Fruit fly (Drosophila melanogaster): ENCODE data around the gene Hipk.

Gene Hipk

DNA sequence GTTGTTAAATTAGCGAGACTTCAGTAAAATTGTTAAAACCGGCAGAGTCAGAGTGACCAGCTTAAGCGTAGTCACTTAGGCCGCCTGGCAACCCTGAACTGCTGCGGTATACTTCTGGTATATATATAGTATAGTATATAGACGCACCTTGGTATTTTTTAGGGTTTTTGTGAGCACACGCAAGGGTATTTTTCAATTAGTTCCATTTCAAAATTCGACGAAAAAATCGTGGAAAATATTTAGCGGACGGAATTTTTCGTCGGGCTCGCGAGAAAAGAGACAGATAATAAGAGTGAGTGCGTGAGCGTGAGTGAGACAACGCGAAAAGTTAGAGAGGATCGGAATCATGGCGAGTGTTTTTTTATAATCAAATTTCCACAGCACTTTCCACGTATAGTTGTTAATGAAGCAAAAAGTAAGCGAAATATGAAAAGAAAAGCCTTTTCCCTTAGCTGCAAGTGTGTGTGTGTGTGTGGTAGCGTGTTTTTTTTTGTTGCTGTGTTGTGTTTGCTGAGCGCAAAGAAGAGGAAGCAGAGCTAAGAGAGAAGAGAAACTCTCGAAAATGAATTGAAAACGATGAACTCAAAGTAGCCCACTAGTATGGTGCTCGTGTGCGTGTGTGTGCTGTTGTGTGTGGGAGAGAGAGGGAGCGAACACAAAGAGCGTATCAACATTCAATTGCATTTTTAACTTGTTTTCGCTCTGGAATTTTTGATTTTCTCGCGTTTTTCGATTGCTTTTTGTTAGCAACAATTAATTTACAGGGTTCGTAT lies at the start of gene Hipk, which contains the start of gene Cypl:
TSS of gene Hipk (plus strand) at position 198 of the 773 bp plus-strand sequence.
TSS of gene Cypl (minus strand) at position 69 of the 773 bp plus-strand sequence.
- peak; percentile 14; the same call in 1 of the 2 replicates for TF ChIP-seq bbx (GFP tag; IDR thresholded peaks at IDR 0.05; ENCODE audit: partially characterized antibody)
- TF ChIP-seq CG33557 (GFP tag; optimal IDR thresholded peaks at IDR 0.05) = peak; percentile 54
- TF ChIP-seq exex (tag; optimal IDR thresholded peaks at IDR 0.05) = peak; percentile 52
- no peak for TF ChIP-seq bab2 (GFP tag; optimal IDR thresholded peaks at IDR 0.05)
- no peak for TF ChIP-seq zf30C (GFP tag; optimal IDR thresholded peaks at IDR 0.05)
- peak; percentile 49; the same call in 1 of the 2 replicates for TF ChIP-seq Bgb (GFP tag; IDR thresholded peaks at IDR 0.05; ENCODE audit: partially characterized antibody)
- TF ChIP-seq ara (GFP tag; IDR thresholded peaks at IDR 0.05) = no peak
- TF ChIP-seq CG6654 (GFP tag; optimal IDR thresholded peaks at IDR 0.05) = no peak
- TF ChIP-seq hbn (GFP tag; IDR thresholded peaks at IDR 0.05; ENCODE audit: partially characterized antibody) = no peak
- TF ChIP-seq chm (GFP tag; IDR thresholded peaks at IDR 0.05) = peak; percentile 8; the same call in 1 of the 2 replicates
- TF ChIP-seq kah (GFP tag; optimal IDR thresholded peaks at IDR 0.05) = peak; percentile 10
- TF ChIP-seq hth (optimal IDR thresholded peaks at IDR 0.05) = no peak
- TF ChIP-seq lab (GFP tag; optimal IDR thresholded peaks at IDR 0.05) = peak; percentile 53
- peak; percentile 26 for TF ChIP-seq CG30020 (tag; optimal IDR thresholded peaks at IDR 0.05)
- TF ChIP-seq caup (GFP tag; optimal IDR thresholded peaks at IDR 0.05; ENCODE audit: severe bottlenecking) = peak; percentile 69
- no peak for TF ChIP-seq Six4 (GFP tag; optimal IDR thresholded peaks at IDR 0.05)
- TF ChIP-seq CG10267 (tag; optimal IDR thresholded peaks at IDR 0.05) = peak; percentile 57
- TF ChIP-seq lmd (GFP tag; IDR thresholded peaks at IDR 0.05) = no peak
- TF ChIP-seq D (optimal IDR thresholded peaks at IDR 0.05) = no peak
- no peak for TF ChIP-seq D (GFP tag; optimal IDR thresholded peaks at IDR 0.05)
- TF ChIP-seq CG17186 (GFP tag; optimal IDR thresholded peaks at IDR 0.05) = peak; percentile 37
- TF ChIP-seq ab (GFP tag; optimal IDR thresholded peaks at IDR 0.05) = no peak
- no peak for TF ChIP-seq dimm (GFP tag; IDR thresholded peaks at IDR 0.05)
- peak; percentile 45; the same call in 1 of the 3 replicates for TF ChIP-seq CG16813 (GFP tag; IDR thresholded peaks at IDR 0.05; ENCODE audit: partially characterized antibody)
- TF ChIP-seq repo (GFP tag; optimal IDR thresholded peaks at IDR 0.05) = peak; percentile 45
- peak; percentile 0 for TF ChIP-seq bcd (GFP tag; optimal IDR thresholded peaks at IDR 0.05)
- no peak for TF ChIP-seq crp (GFP tag; optimal IDR thresholded peaks at IDR 0.05)
- no peak for TF ChIP-seq Ssrp (tag; optimal IDR thresholded peaks at IDR 0.05)
- TF ChIP-seq CG42726 (GFP tag; IDR thresholded peaks at IDR 0.05; ENCODE audit: partially characterized antibody) = peak; percentile 28; the same call in 1 of the 2 replicates
- peak; percentile 50 for TF ChIP-seq CHES-1-like (GFP tag; optimal IDR thresholded peaks at IDR 0.05)
- TF ChIP-seq sens-2 (GFP tag; IDR thresholded peaks at IDR 0.05) = no peak
- TF ChIP-seq Trl (optimal IDR thresholded peaks at IDR 0.05) = peak; percentile 90 to 99
- peak; percentile 42 for TF ChIP-seq Trl (GFP tag; optimal IDR thresholded peaks at IDR 0.05)
- peak; percentile 51 for TF ChIP-seq Dref (GFP tag; IDR thresholded peaks at IDR 0.05)
- TF ChIP-seq fd64A (GFP tag; optimal IDR thresholded peaks at IDR 0.05) = no peak
- TF ChIP-seq CG10147 (GFP tag; optimal IDR thresholded peaks at IDR 0.05) = no peak
- no peak for TF ChIP-seq h (optimal IDR thresholded peaks at IDR 0.05)
- peak in 1 of 2 experiments; percentile 48 for TF ChIP-seq Hr51 (GFP tag; optimal IDR thresholded peaks at IDR 0.05)
- TF ChIP-seq tna (GFP tag; IDR thresholded peaks at IDR 0.05; ENCODE audit: partially characterized antibody) = no peak
- TF ChIP-seq kni (GFP tag; optimal IDR thresholded peaks at IDR 0.05) = peak; percentile 58
- peak; percentile 99 for TF ChIP-seq CG9797 (GFP tag; optimal IDR thresholded peaks at IDR 0.05)
- peak; percentile 44 for TF ChIP-seq Asciz (GFP tag; optimal IDR thresholded peaks at IDR 0.05)
- peak; percentile 35 for TF ChIP-seq CG6683 (GFP tag; optimal IDR thresholded peaks at IDR 0.05)
- TF ChIP-seq pros (GFP tag; optimal IDR thresholded peaks at IDR 0.05) = peak; percentile 52
- TF ChIP-seq pita (GFP tag; optimal IDR thresholded peaks at IDR 0.05) = no peak
- no peak for TF ChIP-seq CG7372 (GFP tag; IDR thresholded peaks at IDR 0.05)
- peak; percentile 97 for TF ChIP-seq Jarid2 (GFP tag; optimal IDR thresholded peaks at IDR 0.05)
- no peak for TF ChIP-seq CG7987 (GFP tag; optimal IDR thresholded peaks at IDR 0.05)

Data from whole organism, embryonic.